Fruit fly (Drosophila melanogaster): ENCODE measurements around the gene Klp3A.

The Klp3A gene

dm6 chrX:2603851-2604505 lies at the start of gene Klp3A, which contains the start of gene Zw10:
Klp3A (minus strand) TSS chrX:2604052.
Zw10 (plus strand) TSS chrX:2604197.
- 0 out of 3 replicates have a peak, but pooled peaks have one; percentile 14 for TF ChIP-seq CG11456 (GFP tag; IDR thresholded peaks at IDR 0.05)
- TF ChIP-seq CG2712 (tag; optimal IDR thresholded peaks at IDR 0.05): no peak
- peak; percentile 2 for TF ChIP-seq CG8944 (GFP tag; optimal IDR thresholded peaks at IDR 0.05)
- TF ChIP-seq tap (tag; optimal IDR thresholded peaks at IDR 0.05): no peak
- TF ChIP-seq nom (GFP tag; optimal IDR thresholded peaks at IDR 0.05): peak; percentile 6
- no peak for TF ChIP-seq PHDP (tag; optimal IDR thresholded peaks at IDR 0.05)
- TF ChIP-seq NfI (GFP tag; optimal IDR thresholded peaks at IDR 0.05): peak; percentile 27
- TF ChIP-seq luna (GFP tag; optimal IDR thresholded peaks at IDR 0.05): no peak
- TF ChIP-seq Camta (GFP tag; optimal IDR thresholded peaks at IDR 0.05): peak; percentile 11
- TF ChIP-seq E2f1 (GFP tag; IDR thresholded peaks at IDR 0.05): no peak
- TF ChIP-seq CG10959 (GFP tag; IDR thresholded peaks at IDR 0.05): no peak
- TF ChIP-seq Doc3 (GFP tag; IDR thresholded peaks at IDR 0.05; ENCODE audit: partially characterized antibody): 0 out of 3 replicates have a peak, but pooled peaks have one; percentile 45
- TF ChIP-seq CG10565 (GFP tag; optimal IDR thresholded peaks at IDR 0.05): no peak
- TF ChIP-seq disco-r (GFP tag; optimal IDR thresholded peaks at IDR 0.05): no peak
- TF ChIP-seq phol (tag; optimal IDR thresholded peaks at IDR 0.05): peak; percentile 85
- TF ChIP-seq ato (GFP tag; IDR thresholded peaks at IDR 0.05; ENCODE audit: partially characterized antibody): 0 out of 2 replicates have a peak, but pooled peaks have one; percentile 21
- TF ChIP-seq CG4617 (GFP tag; optimal IDR thresholded peaks at IDR 0.05; ENCODE audit: borderline replicate concordance): no peak
- TF ChIP-seq CG2199 (GFP tag; IDR thresholded peaks at IDR 0.05): no peak
- TF ChIP-seq CG9932 (GFP tag; IDR thresholded peaks at IDR 0.05): peak; percentile 43; the same call in 1 of the 2 replicates
- TF ChIP-seq grau (tag; optimal IDR thresholded peaks at IDR 0.05): peak; percentile 41
- TF ChIP-seq Sry-δ (GFP tag; optimal IDR thresholded peaks at IDR 0.05): peak; percentile 74
- TF ChIP-seq vvl (GFP tag; IDR thresholded peaks at IDR 0.05): no peak
- TF ChIP-seq Lpt (GFP tag; optimal IDR thresholded peaks at IDR 0.05): no peak
- TF ChIP-seq Med (GFP tag): peak; percentile 85
- peak; percentile 79 for TF ChIP-seq tna (GFP tag; IDR thresholded peaks at IDR 0.05; ENCODE audit: partially characterized antibody)
- TF ChIP-seq Ets65A (GFP tag): peak; percentile 81
- TF ChIP-seq sc (optimal IDR thresholded peaks at IDR 0.05): no peak
- TF ChIP-seq sc (GFP tag; optimal IDR thresholded peaks at IDR 0.05): no peak
- peak; percentile 57 for TF ChIP-seq CG17186 (GFP tag; optimal IDR thresholded peaks at IDR 0.05)
- peak; percentile 33 for TF ChIP-seq CG10267 (tag; optimal IDR thresholded peaks at IDR 0.05)
- peak; percentile 18; the same call in 1 of the 2 replicates for TF ChIP-seq amos (GFP tag; IDR thresholded peaks at IDR 0.05; ENCODE audit: partially characterized antibody)
- no peak for TF ChIP-seq az2 (GFP tag; optimal IDR thresholded peaks at IDR 0.05)
- peak; percentile 41 for TF ChIP-seq CG12659 (GFP tag; optimal IDR thresholded peaks at IDR 0.05)
- no peak for TF ChIP-seq cg (GFP tag; optimal IDR thresholded peaks at IDR 0.05)
- TF ChIP-seq HLH54F (GFP tag; optimal IDR thresholded peaks at IDR 0.05): peak; percentile 23
- peak; percentile 8 for TF ChIP-seq shn (GFP tag; optimal IDR thresholded peaks at IDR 0.05)
- TF ChIP-seq CG34224 (GFP tag; IDR thresholded peaks at IDR 0.05; ENCODE audit: partially characterized antibody): peak; percentile 66; the same call in 2 of the 3 replicates
- TF ChIP-seq CrebB (tag; optimal IDR thresholded peaks at IDR 0.05): no peak
- TF ChIP-seq pb (GFP tag; optimal IDR thresholded peaks at IDR 0.05): no peak
- TF ChIP-seq Dad (GFP tag; optimal IDR thresholded peaks at IDR 0.05): no peak
- TF ChIP-seq CG17328 (GFP tag; IDR thresholded peaks at IDR 0.05): no peak
- TF ChIP-seq C15 (GFP tag; IDR thresholded peaks at IDR 0.05): no peak
- no peak for TF ChIP-seq CG18764 (GFP tag; optimal IDR thresholded peaks at IDR 0.05)
- no peak for TF ChIP-seq HmgD (GFP tag; optimal IDR thresholded peaks at IDR 0.05)
- no peak for TF ChIP-seq so (GFP tag; IDR thresholded peaks at IDR 0.05)
- TF ChIP-seq lmd (GFP tag; IDR thresholded peaks at IDR 0.05): 0 out of 2 replicates have a peak, but pooled peaks have one; percentile 7
- peak; percentile 63 for TF ChIP-seq Dp (GFP tag; optimal IDR thresholded peaks at IDR 0.05)
- TF ChIP-seq ro (GFP tag; IDR thresholded peaks at IDR 0.05): no peak
- peak; percentile 43 for TF ChIP-seq pho (GFP tag; optimal IDR thresholded peaks at IDR 0.05)
- no peak for TF ChIP-seq wek (GFP tag; optimal IDR thresholded peaks at IDR 0.05)

Measured in whole organism, embryonic.